Fruit fly (Drosophila melanogaster): ENCODE measurements around the gene CG6569.

The CG6569 gene

DNA sequence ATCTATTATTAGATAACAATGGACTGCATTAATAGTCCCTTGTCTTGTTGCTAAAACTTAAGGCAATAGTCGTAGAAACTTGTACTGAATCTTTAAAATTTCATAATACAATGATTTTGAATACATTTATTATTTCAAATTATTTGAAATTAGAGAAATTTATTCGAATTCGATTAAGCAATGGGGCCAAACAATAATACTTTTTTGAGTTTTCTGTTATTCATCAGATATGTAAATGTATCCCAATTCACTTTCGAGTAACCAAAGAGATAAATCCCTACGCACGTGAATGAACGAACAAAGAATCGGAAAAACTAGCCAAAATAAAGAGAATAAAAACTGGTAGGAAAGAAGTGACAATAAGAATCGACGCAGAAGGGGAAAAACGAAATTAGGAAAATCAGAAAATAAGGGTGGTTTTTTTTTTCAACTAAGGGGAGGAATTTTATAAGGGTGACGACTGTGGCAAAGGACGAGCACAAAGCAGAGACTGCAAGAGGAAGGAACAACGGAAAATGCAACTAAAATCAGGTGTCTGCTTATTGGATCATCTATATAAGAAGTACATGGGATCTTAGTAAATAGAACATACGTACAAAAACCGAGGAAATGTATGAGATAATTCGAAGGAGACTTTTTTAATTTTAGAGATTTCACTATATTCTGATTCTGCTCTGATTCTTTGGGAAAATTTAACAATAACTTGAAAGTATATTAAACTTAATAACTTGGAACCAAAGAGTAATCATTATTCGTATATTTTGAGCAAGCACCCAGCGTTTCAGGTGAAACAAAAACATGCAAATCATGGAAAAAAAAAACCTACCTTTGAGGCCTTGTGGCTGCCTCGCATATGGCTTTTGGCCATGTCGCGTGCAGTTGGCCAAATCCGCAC is 12.9 kb downstream of the CG6569 start:
- no peak for TF ChIP-seq Pif1B (GFP tag; optimal IDR thresholded peaks at IDR 0.05)
- TF ChIP-seq CG14655 (GFP tag; optimal IDR thresholded peaks at IDR 0.05): no peak
- TF ChIP-seq CG34367 (tag; optimal IDR thresholded peaks at IDR 0.05): no peak

DNA sequence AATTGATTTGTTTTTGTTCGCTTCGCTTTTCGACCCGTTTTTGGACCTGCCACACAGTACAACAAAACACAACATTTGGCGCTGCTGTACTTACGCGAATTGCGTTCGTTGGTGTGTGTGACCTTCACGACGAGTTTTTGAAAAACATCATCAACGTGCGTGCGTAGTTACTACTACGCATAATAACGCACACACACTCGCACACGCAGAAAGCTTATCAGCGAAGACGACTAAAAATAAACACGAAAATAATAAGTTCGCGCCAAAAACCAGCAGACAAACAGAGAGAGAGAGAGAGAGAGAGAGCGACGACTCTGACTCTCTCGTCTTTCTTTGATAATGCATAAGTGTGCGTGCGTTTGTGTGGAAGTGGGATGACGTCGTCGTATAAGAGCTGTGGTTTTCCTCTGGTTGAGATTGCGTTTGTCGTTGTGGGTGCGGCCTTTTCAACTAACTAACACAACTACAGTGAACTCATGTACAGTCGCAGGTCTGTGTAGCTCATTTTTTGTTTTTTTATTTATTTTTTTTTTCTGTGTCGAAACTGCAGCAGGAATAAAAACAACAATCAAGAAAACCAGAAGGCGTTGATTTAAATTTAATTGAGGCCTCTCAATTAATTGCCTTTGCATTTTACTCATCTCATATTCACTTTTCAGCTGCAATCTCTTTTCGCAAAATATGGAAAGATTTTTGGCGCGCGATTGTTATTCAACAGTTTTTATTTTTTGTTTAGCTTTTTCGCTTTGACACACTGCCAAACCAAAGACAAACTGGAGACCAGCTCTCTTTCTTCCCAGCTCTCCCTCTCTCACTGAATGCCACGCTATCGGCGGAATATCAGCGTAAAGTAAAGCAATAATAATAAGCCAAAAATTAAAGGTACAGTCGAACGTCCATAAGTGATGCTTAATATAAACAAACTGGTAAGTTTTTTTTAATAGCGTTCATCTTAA is 13.8 kb downstream of the CG6569 start:
- TF ChIP-seq D1 (tag; optimal IDR thresholded peaks at IDR 0.05) (no peak), rn (GFP tag; IDR thresholded peaks at IDR 0.05) (0 out of 2 replicates have a peak, but pooled peaks have one; percentile 28), CG13204 (GFP tag; optimal IDR thresholded peaks at IDR 0.05) (peak; percentile 25), Pif1A (GFP tag; optimal IDR thresholded peaks at IDR 0.05) (peak; percentile 66), gl (tag; optimal IDR thresholded peaks at IDR 0.05) (no peak), EcR (GFP tag; optimal IDR thresholded peaks at IDR 0.05) (peak; percentile 88), Snoo (tag; optimal IDR thresholded peaks at IDR 0.05) (peak; percentile 42), CG34367 (tag; optimal IDR thresholded peaks at IDR 0.05) (peak; percentile 1), CG15710 (tag; optimal IDR thresholded peaks at IDR 0.05) (peak; percentile 50), CG10348 (GFP tag; IDR thresholded peaks at IDR 0.05) (no peak), CG9948 (tag; optimal IDR thresholded peaks at IDR 0.05) (peak; percentile 36), CG12605 (GFP tag; IDR thresholded peaks at IDR 0.05) (peak; percentile 66), Ets98B (GFP tag; IDR thresholded peaks at IDR 0.05) (peak; percentile 68; the same call in 1 of the 2 replicates), CG32121 (GFP tag; IDR thresholded peaks at IDR 0.05) (peak; percentile 67; the same call in 1 of the 2 replicates), fd96Ca (GFP tag; IDR thresholded peaks at IDR 0.05) (peak; percentile 52; the same call in 2 of the 3 replicates), CG8159 (tag; optimal IDR thresholded peaks at IDR 0.05) (peak; percentile 61), Pif1B (GFP tag; optimal IDR thresholded peaks at IDR 0.05) (peak; percentile 78), CG17806 (tag; optimal IDR thresholded peaks at IDR 0.05) (no peak), CG14655 (GFP tag; optimal IDR thresholded peaks at IDR 0.05) (peak; percentile 27), CG4496 (GFP tag; IDR thresholded peaks at IDR 0.05) (peak; percentile 39; the same call in 2 of the 3 replicates), CG8301 (tag; optimal IDR thresholded peaks at IDR 0.05) (no peak)

dm6 chr3R:21852579-21853233 is 15.0 kb downstream of the CG6569 start:
- TF ChIP-seq Ets98B (GFP tag; IDR thresholded peaks at IDR 0.05): 0 out of 2 replicates have a peak, but pooled peaks have one; percentile 11
- peak; percentile 35 for TF ChIP-seq CG14655 (GFP tag; optimal IDR thresholded peaks at IDR 0.05)
- TF ChIP-seq EcR (GFP tag; optimal IDR thresholded peaks at IDR 0.05): peak; percentile 44
- no peak for TF ChIP-seq rn (GFP tag; IDR thresholded peaks at IDR 0.05)
- peak; percentile 21 for TF ChIP-seq CG8301 (tag; optimal IDR thresholded peaks at IDR 0.05)
- peak; percentile 39 for TF ChIP-seq CG15710 (tag; optimal IDR thresholded peaks at IDR 0.05)
- peak; percentile 54 for TF ChIP-seq CG8159 (tag; optimal IDR thresholded peaks at IDR 0.05)
- no peak for TF ChIP-seq CG12605 (GFP tag; IDR thresholded peaks at IDR 0.05)
- TF ChIP-seq Pif1A (GFP tag; optimal IDR thresholded peaks at IDR 0.05): peak; percentile 1
- 0 out of 3 replicates have a peak, but pooled peaks have one; percentile 33 for TF ChIP-seq fd96Ca (GFP tag; IDR thresholded peaks at IDR 0.05)
- peak; percentile 33 for TF ChIP-seq CG17806 (tag; optimal IDR thresholded peaks at IDR 0.05)
- peak; percentile 32 for TF ChIP-seq CG9948 (tag; optimal IDR thresholded peaks at IDR 0.05)
- no peak for TF ChIP-seq CG32121 (GFP tag; IDR thresholded peaks at IDR 0.05)

DNA sequence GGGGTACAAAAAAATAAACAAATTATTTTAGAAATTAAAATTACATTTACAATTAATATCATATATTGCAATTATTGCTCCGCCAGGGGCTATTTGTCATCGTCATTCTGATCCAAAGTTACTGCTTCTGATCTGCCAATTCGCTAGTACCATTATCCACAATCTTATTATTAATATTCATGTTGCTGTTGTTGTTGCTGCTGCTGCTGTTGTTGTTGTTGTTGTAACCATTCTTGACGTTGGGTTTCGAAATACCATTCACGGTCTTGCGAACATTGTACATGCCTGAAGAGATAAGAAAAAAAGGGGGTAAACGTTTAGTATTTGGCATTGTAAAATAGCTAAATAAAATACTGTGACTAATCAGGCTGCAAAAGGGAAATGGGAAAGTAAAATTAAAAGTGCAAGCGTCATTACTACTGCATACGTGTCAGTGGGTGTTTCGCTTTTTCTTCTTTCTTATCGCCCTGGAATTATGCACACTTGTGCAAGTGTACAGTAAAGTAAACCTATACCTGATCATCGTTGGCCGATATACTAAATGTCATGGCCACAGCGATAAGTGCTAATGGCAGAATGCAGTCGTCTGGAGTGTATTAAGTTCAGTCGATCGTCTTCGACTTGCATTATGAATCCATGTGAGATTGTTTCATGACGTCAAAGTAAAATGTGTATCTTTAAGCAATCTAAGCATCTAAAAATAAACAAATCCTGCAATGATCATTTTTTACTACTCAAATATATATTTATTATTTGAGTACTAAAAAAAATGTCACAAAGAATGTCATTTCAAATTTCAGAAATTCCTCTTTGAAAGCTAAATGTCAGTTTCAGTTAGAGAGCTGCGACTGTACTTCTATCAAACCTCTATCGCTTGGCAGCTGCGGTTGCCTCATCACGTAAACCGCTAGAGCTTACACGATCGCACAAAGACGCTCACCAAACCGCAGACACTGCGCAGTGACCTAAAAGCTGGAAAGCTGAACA is 15.8 kb downstream of the CG6569 start:
- TF ChIP-seq CG13204 (GFP tag; optimal IDR thresholded peaks at IDR 0.05): no peak
- peak; percentile 80 for TF ChIP-seq EcR (GFP tag; optimal IDR thresholded peaks at IDR 0.05)

- TF ChIP-seq rn (GFP tag; IDR thresholded peaks at IDR 0.05): no peak
- TF ChIP-seq CG34367 (tag; optimal IDR thresholded peaks at IDR 0.05): no peak
- no peak for TF ChIP-seq CG17806 (tag; optimal IDR thresholded peaks at IDR 0.05)
- TF ChIP-seq CG13204 (GFP tag; optimal IDR thresholded peaks at IDR 0.05): no peak
- peak; percentile 28 for TF ChIP-seq CG8301 (tag; optimal IDR thresholded peaks at IDR 0.05)
- TF ChIP-seq CG32121 (GFP tag; IDR thresholded peaks at IDR 0.05): no peak
- TF ChIP-seq CG14655 (GFP tag; optimal IDR thresholded peaks at IDR 0.05): peak; percentile 44
- peak; percentile 54; the same call in 1 of the 2 replicates for TF ChIP-seq Ets98B (GFP tag; IDR thresholded peaks at IDR 0.05)
- TF ChIP-seq gl (tag; optimal IDR thresholded peaks at IDR 0.05): no peak
- no peak for TF ChIP-seq CG12605 (GFP tag; IDR thresholded peaks at IDR 0.05)
- no peak for TF ChIP-seq CG10348 (GFP tag; IDR thresholded peaks at IDR 0.05)
- peak; percentile 53; the same call in 1 of the 3 replicates for TF ChIP-seq fd96Ca (GFP tag; IDR thresholded peaks at IDR 0.05)
- TF ChIP-seq D1 (tag; optimal IDR thresholded peaks at IDR 0.05): no peak
- TF ChIP-seq Pif1A (GFP tag; optimal IDR thresholded peaks at IDR 0.05): peak; percentile 36
- peak; percentile 59; the same call in 2 of the 3 replicates for TF ChIP-seq CG4496 (GFP tag; IDR thresholded peaks at IDR 0.05)
- no peak for TF ChIP-seq Snoo (tag; optimal IDR thresholded peaks at IDR 0.05)
- peak; percentile 2 for TF ChIP-seq CG15710 (tag; optimal IDR thresholded peaks at IDR 0.05)
- TF ChIP-seq CG9948 (tag; optimal IDR thresholded peaks at IDR 0.05): peak; percentile 19
- peak; percentile 3 for TF ChIP-seq CG8159 (tag; optimal IDR thresholded peaks at IDR 0.05)
Observed at dm6 chr3R:21849988-21850460, 17.7 kb downstream of the CG6569 start.

All from whole organism, pupa.